Fruit fly (Drosophila melanogaster): Measurements from ENCODE around the gene CG8173.

DNA sequence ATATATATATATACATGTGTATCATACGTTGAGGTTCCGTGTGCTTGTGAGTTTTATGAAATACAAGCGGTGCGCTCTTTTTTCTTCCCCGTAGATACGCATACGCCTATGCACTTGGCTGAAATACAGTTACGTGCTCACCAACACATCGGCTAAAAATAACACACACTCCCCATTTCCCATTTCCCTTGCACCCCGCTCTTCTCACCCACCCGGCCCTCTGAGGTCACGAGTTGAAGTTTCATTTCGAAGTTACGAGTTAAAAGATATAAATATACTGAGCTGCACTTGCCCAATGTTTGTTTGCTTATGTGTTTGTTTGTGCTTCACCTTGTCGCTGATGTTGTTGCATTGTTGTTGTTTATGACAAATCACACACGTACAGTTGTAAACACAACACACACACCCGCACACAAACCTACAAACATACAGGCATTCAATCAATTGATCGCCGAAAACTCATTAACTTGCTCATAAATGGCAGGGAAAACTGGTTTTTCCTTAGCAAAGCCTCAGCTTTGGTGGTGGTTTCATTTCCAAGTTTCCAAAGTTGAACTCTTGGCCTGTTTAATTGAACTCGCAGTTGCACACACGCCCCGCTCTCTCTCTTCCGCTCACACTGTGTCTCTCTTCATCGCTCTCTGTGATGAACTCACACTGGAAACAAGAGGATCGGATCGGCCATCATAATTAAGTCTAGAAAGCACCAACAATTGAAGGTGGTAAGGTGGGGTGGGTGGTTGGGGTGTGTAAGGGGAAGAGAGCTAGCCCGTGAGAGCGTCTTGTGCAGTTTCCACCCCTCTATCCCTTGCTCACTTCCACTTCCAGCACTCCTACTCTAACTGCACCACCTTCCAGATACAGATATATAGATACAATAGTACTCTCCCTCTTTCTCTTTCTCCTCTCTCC lies 51.0 kb downstream of the CG8173 start:
- no peak for TF ChIP-seq h (optimal IDR thresholded peaks at IDR 0.05)
- TF ChIP-seq ttk (optimal IDR thresholded peaks at IDR 0.05): no peak
- TF ChIP-seq Myc (optimal IDR thresholded peaks at IDR 0.05): no peak
- no peak for TF ChIP-seq psq (optimal IDR thresholded peaks at IDR 0.05)
- TF ChIP-seq insv (optimal IDR thresholded peaks at IDR 0.05): no peak

Data from Kc167 (cell line).